Worm (Caenorhabditis elegans) whole organism, midembryonic: ENCODE results near the gene C45G9.9.

Source experiments
- T22C8.4 ChIP-seq: fragments of 200-800 bp; sonication (Bioruptor generic); IDR thresholded peaks from 2 replicates; pipeline ENCODE4 v1.3.6; 2022; ENCODE audit warnings: missing genetic modification characterization, missing compliant biosample characterization
- flt-1 ChIP-seq: fragments of 200-800 bp; sonication (Bioruptor generic); IDR thresholded peaks from 2 replicates; pipeline ENCODE4 v1.3.6; 2022; ENCODE audit warnings: missing genetic modification characterization, missing compliant biosample characterization
- med-1 ChIP-seq: sonication (generic microtip); optimal IDR thresholded peaks from 2 replicates; lab custom pipeline; 2017; ENCODE audit warnings: missing genetic modification characterization, mild to moderate bottlenecking, missing compliant biosample characterization, antibody characterized with exemption, missing genetic modification reagents; ENCODE audit not compliant: insufficient read depth
- ref-1 ChIP-seq: fragments of 200-800 bp; sonication (Bioruptor generic); conservative IDR thresholded peaks from 2 replicates; pipeline ENCODE4 v1.3.6; 2022; ENCODE audit warnings: missing genetic modification reagents, missing genetic modification characterization, missing compliant biosample characterization
- tab-1 ChIP-seq: fragments of 200-800 bp; sonication (Bioruptor generic); IDR thresholded peaks from 2 replicates; pipeline ENCODE4 v1.3.6; 2022; ENCODE audit warnings: missing genetic modification characterization, missing compliant biosample characterization
- ztf-23 ChIP-seq: fragments of 200-800 bp; sonication (Bioruptor generic); IDR thresholded peaks from 2 replicates; pipeline ENCODE4 v1.3.6; 2022; ENCODE audit warnings: missing genetic modification reagents, missing genetic modification characterization, missing compliant biosample characterization
- ztf-29 ChIP-seq: fragments of 200-800 bp; sonication (Bioruptor generic); IDR thresholded peaks from 2 replicates; pipeline ENCODE4 v1.3.6; 2022; ENCODE audit warnings: missing genetic modification reagents, missing genetic modification characterization, missing compliant biosample characterization

DNA sequence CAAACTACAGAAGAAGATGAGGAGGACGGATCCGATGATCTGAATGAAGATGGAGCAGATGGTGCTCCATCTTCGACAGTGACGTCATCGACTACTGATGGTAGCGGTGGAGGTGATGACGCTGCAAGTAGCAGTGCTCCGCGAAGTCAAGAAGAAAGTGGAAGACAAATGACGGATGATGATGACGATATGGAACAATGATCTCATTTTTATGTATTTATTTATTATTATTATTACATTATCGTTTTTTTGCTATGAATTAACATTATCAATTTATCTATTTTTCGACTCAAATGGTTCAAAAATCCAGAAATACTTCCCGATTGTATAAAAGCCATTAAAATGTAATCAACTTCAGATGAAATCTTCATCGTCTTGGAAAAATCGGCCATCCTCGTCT is 33.9 kb downstream of the C45G9.9 start, which contains the start of gene R144.3:
- TF ChIP-seq flt-1 (no peak), ztf-29 (GFP tag; lab: Robert Waterston, UW) (no peak), med-1 (GFP tag; lab: Kevin White, UChicago) (no peak), tab-1 (GFP tag; lab: Robert Waterston, UW) (no peak), ztf-23 (GFP tag; lab: Robert Waterston, UW) (no peak), ref-1 (GFP tag; lab: Robert Waterston, UW) (no peak), T22C8.4 (GFP tag; lab: Robert Waterston, UW) (no peak)
